Worm (Caenorhabditis elegans) whole organism, L4 larva: ENCODE results near the gene Y54G11A.2.

Experiments used
- D1046.2 ChIP-seq: fragments of 200-800 bp; sonication (Bioruptor generic); IDR thresholded peaks from 2 replicates; pipeline ENCODE4 v1.3.6; 2022; ENCODE audit warnings: missing genetic modification characterization, missing compliant biosample characterization
- F10B5.3 ChIP-seq: sonication (generic microtip); optimal IDR thresholded peaks from 2 replicates; lab custom pipeline; 2016; ENCODE audit warnings: mild to moderate bottlenecking, missing genetic modification characterization, missing compliant biosample characterization
- F49E8.2 ChIP-seq: sonication (generic microtip); optimal IDR thresholded peaks from 2 replicates; lab custom pipeline; 2016; ENCODE audit warnings: missing compliant biosample characterization, mild to moderate bottlenecking, missing genetic modification characterization, borderline replicate concordance
- R02D3.7 ChIP-seq: fragments of 150-350 bp; sonication (generic microtip); optimal IDR thresholded peaks from 3 replicates; lab custom pipeline; 2014; ENCODE audit warnings: missing biosample characterization, missing genetic modification characterization
- T20F7.1 ChIP-seq: fragments of 200-800 bp; sonication (Bioruptor generic); optimal IDR thresholded peaks from 2 replicates; lab custom pipeline; 2018; ENCODE audit warnings: mild to moderate bottlenecking, missing genetic modification characterization, missing compliant biosample characterization
- T26A8.4 ChIP-seq: fragments of 200-800 bp; sonication (Bioruptor generic); IDR thresholded peaks from 2 replicates; pipeline ENCODE4 v1.3.6; 2022; ENCODE audit warnings: missing genetic modification characterization, missing compliant biosample characterization
- Y105C5A.15 ChIP-seq: fragments of 200-800 bp; sonication (Bioruptor generic); IDR thresholded peaks from 2 replicates; pipeline ENCODE4 v1.3.6; 2022; ENCODE audit warnings: missing genetic modification characterization, missing compliant biosample characterization
- Y5F2A.4 ChIP-seq: fragments of 200-800 bp; sonication (Bioruptor generic); optimal IDR thresholded peaks from 2 replicates; lab custom pipeline; 2018; ENCODE audit warnings: mild to moderate bottlenecking, missing genetic modification characterization, missing compliant biosample characterization
- Y75B8A.6 ChIP-seq: fragments of 200-800 bp; sonication (Bioruptor generic); IDR thresholded peaks from 2 replicates; pipeline ENCODE4 v1.3.6; 2022; ENCODE audit warnings: missing genetic modification reagents, missing genetic modification characterization, missing compliant biosample characterization
- aha-1 ChIP-seq: fragments of 150-350 bp; peaks from one replicate; lab custom pipeline; 2014; ENCODE audit warnings: missing biosample characterization, missing genetic modification characterization
- aly-2 ChIP-seq: sonication (generic microtip); optimal IDR thresholded peaks from 2 replicates; lab custom pipeline; 2018; ENCODE audit warnings: missing biosample characterization, missing genetic modification characterization
- ama-1 ChIP-seq: fragments of 150-350 bp; optimal IDR thresholded peaks from 2 replicates; lab custom pipeline; 2014; ENCODE audit warnings: inconsistent platforms, mixed read lengths
- arid-1 ChIP-seq: fragments of 200-800 bp; sonication (Bioruptor generic); conservative IDR thresholded peaks from 2 replicates; pipeline ENCODE4 v1.3.6; 2022; ENCODE audit warnings: missing genetic modification reagents, missing genetic modification characterization, missing compliant biosample characterization
- ceh-28 ChIP-seq: fragments of 150-350 bp; optimal IDR thresholded peaks from 2 replicates; lab custom pipeline; 2014; ENCODE audit warnings: missing biosample characterization, missing genetic modification reagents, missing genetic modification characterization
- ceh-44 ChIP-seq: fragments of 200-800 bp; sonication (Bioruptor generic); IDR thresholded peaks from 2 replicates; pipeline ENCODE4 v1.3.6; 2022; ENCODE audit warnings: missing genetic modification reagents, missing genetic modification characterization, missing compliant biosample characterization
- ceh-82 ChIP-seq: sonication (generic microtip); optimal IDR thresholded peaks from 2 replicates; lab custom pipeline; 2017; ENCODE audit warnings: missing biosample characterization, missing genetic modification characterization
- cey-2 ChIP-seq: sonication (generic microtip); optimal IDR thresholded peaks from 3 replicates; lab custom pipeline; 2017; ENCODE audit warnings: missing genetic modification characterization, mild to moderate bottlenecking, missing compliant biosample characterization, antibody characterized with exemption, borderline replicate concordance; ENCODE audit not compliant: insufficient read depth
- daf-12 ChIP-seq: fragments of 150-350 bp; optimal IDR thresholded peaks from 2 replicates; lab custom pipeline; 2014; ENCODE audit warnings: missing biosample characterization, missing genetic modification reagents, missing genetic modification characterization
- daf-16 ChIP-seq, 3 experiments: sonication (generic microtip); optimal IDR thresholded peaks; 2 replicates each; lab custom pipeline; 2016 to 2017; ENCODE audit warnings: missing genetic modification characterization in 3 of 3, missing genetic modification reagents in 3 of 3, mild to moderate bottlenecking in 2 of 3, missing compliant biosample characterization in 2 of 3, missing biosample characterization in 1 of 3, moderate library complexity in 1 of 3
- daf-8 ChIP-seq: fragments of 200-800 bp; sonication (Bioruptor generic); IDR thresholded peaks from 2 replicates; pipeline ENCODE4 v1.3.6; 2022; ENCODE audit warnings: missing genetic modification characterization, missing compliant biosample characterization
- dmd-9 ChIP-seq: fragments of 200-800 bp; sonication (Bioruptor generic); IDR thresholded peaks from 2 replicates; pipeline ENCODE4 v1.3.6; 2022; ENCODE audit warnings: missing genetic modification reagents, missing genetic modification characterization, missing compliant biosample characterization
- dpl-1 ChIP-seq: fragments of 150-350 bp; optimal IDR thresholded peaks from 2 replicates; lab custom pipeline; 2014; ENCODE audit warnings: missing biosample characterization, missing genetic modification reagents, missing genetic modification characterization
- egl-27 ChIP-seq: sonication (generic microtip); optimal IDR thresholded peaks from 3 replicates; lab custom pipeline; 2017; ENCODE audit warnings: missing biosample characterization, missing genetic modification reagents, missing genetic modification characterization
- fos-1 ChIP-seq: fragments of 150-350 bp; optimal IDR thresholded peaks from 2 replicates; lab custom pipeline; 2014; ENCODE audit warnings: missing biosample characterization, missing genetic modification characterization
- hif-1 ChIP-seq, 2 experiments: sonication (generic microtip); optimal IDR thresholded peaks; 2 replicates each; lab custom pipeline; 2016 to 2017; ENCODE audit warnings: missing compliant biosample characterization in 2 of 2, missing genetic modification characterization in 2 of 2, missing genetic modification reagents in 2 of 2, missing genotype in 2 of 2, mild to moderate bottlenecking in 1 of 2
- hlh-11 ChIP-seq: fragments of 200-800 bp; sonication (Bioruptor generic); optimal IDR thresholded peaks from 2 replicates; lab custom pipeline; 2018; ENCODE audit warnings: mild to moderate bottlenecking, missing genetic modification characterization, missing compliant biosample characterization
- hlh-30 ChIP-seq: sonication (generic microtip); optimal IDR thresholded peaks from 2 replicates; lab custom pipeline; 2017; ENCODE audit warnings: antibody characterized with exemption, mild to moderate bottlenecking, missing genetic modification characterization, missing compliant biosample characterization; ENCODE audit not compliant: insufficient read depth
- lin-15B ChIP-seq: fragments of 150-350 bp; sonication (generic microtip); optimal IDR thresholded peaks from 3 replicates; lab custom pipeline; 2014; ENCODE audit warnings: missing biosample characterization, missing genetic modification characterization
- lin-38 ChIP-seq: fragments of 200-800 bp; sonication (Bioruptor generic); IDR thresholded peaks from 2 replicates; pipeline ENCODE4 v1.3.6; 2022; ENCODE audit warnings: missing genetic modification reagents, missing genetic modification characterization, missing compliant biosample characterization
- lin-39 ChIP-seq: fragments of 150-350 bp; optimal IDR thresholded peaks from 2 replicates; lab custom pipeline; 2014; ENCODE audit warnings: missing biosample characterization, missing genetic modification reagents, missing genetic modification characterization
- lsy-2 ChIP-seq, 2 experiments: fragments of 150-350 bp in 1 of 2; sonication (generic microtip) in 1 of 2; optimal IDR thresholded peaks; 2 replicates each; lab custom pipeline; 2014 to 2017; ENCODE audit warnings: missing biosample characterization in 2 of 2, missing genetic modification characterization in 2 of 2
- madf-5 ChIP-seq, 2 experiments: fragments of 200-800 bp; sonication (Bioruptor generic); IDR thresholded peaks; 2 replicates each; pipeline ENCODE4 v1.3.6; 2022; ENCODE audit warnings: missing compliant biosample characterization in 2 of 2, missing genetic modification characterization in 2 of 2
- mep-1 ChIP-seq: fragments of 150-350 bp; sonication (generic microtip); optimal IDR thresholded peaks from 3 replicates; lab custom pipeline; 2014; ENCODE audit warnings: missing biosample characterization, missing genetic modification characterization
- mes-2 ChIP-seq: sonication (generic microtip); optimal IDR thresholded peaks from 2 replicates; lab custom pipeline; 2016; ENCODE audit warnings: missing genotype, mild to moderate bottlenecking, missing genetic modification characterization, missing compliant biosample characterization; ENCODE audit not compliant: poor library complexity, severe bottlenecking
- mxl-2 ChIP-seq: fragments of 200-800 bp; sonication (Bioruptor generic); conservative IDR thresholded peaks from 2 replicates; pipeline ENCODE4 v1.3.6; 2022; ENCODE audit warnings: missing genetic modification reagents, missing genetic modification characterization, missing compliant biosample characterization
- mxl-3 ChIP-seq: fragments of 200-800 bp; sonication (Bioruptor generic); optimal IDR thresholded peaks from 2 replicates; lab custom pipeline; 2018; ENCODE audit warnings: mild to moderate bottlenecking, missing genetic modification characterization, missing compliant biosample characterization
- nhr-102 ChIP-seq: sonication (generic microtip); optimal IDR thresholded peaks from 2 replicates; lab custom pipeline; 2016; ENCODE audit warnings: mild to moderate bottlenecking, missing genetic modification characterization, moderate library complexity, missing compliant biosample characterization
- nhr-111 ChIP-seq: fragments of 200-800 bp; sonication (Bioruptor generic); optimal IDR thresholded peaks from 2 replicates; lab custom pipeline; 2018; ENCODE audit warnings: mild to moderate bottlenecking, missing genetic modification characterization, missing compliant biosample characterization
- nhr-25 ChIP-seq: sonication (generic microtip); optimal IDR thresholded peaks from 2 replicates; lab custom pipeline; 2017; ENCODE audit warnings: missing genetic modification characterization, mild to moderate bottlenecking, missing compliant biosample characterization, antibody characterized with exemption, moderate library complexity, borderline replicate concordance; ENCODE audit not compliant: insufficient read depth
- nhr-28 ChIP-seq: fragments of 150-350 bp; optimal IDR thresholded peaks from 2 replicates; lab custom pipeline; 2014; ENCODE audit warnings: missing biosample characterization, missing genetic modification characterization
- nhr-41 ChIP-seq: fragments of 200-800 bp; sonication (Bioruptor generic); IDR thresholded peaks from 2 replicates; pipeline ENCODE4 v1.3.6; 2022; ENCODE audit warnings: missing genetic modification reagents, missing genetic modification characterization, missing compliant biosample characterization
- pha-4 ChIP-seq, 2 experiments: fragments of 150-350 bp in 1 of 2; fragments of 200-800 bp in 1 of 2; sonication (Bioruptor generic) in 1 of 2; IDR thresholded peaks in 1 of 2; optimal IDR thresholded peaks in 1 of 2; 2 replicates each; pipeline versions ENCODE4 v1.3.6 to Lab custom; 2014 to 2022; ENCODE audit warnings: missing genetic modification characterization in 2 of 2, missing genetic modification reagents in 2 of 2, missing biosample characterization in 1 of 2, missing compliant biosample characterization in 1 of 2
- rbr-2 ChIP-seq: sonication (generic microtip); optimal IDR thresholded peaks from 2 replicates; lab custom pipeline; 2016; ENCODE audit warnings: missing genotype, missing genetic modification characterization, missing compliant biosample characterization
- saeg-2 ChIP-seq: fragments of 200-800 bp; sonication (Bioruptor generic); IDR thresholded peaks from 2 replicates; pipeline ENCODE4 v1.3.6; 2022; ENCODE audit warnings: missing genetic modification reagents, missing genetic modification characterization, missing compliant biosample characterization
- skn-1 ChIP-seq: fragments of 150-350 bp; optimal IDR thresholded peaks from 2 replicates; lab custom pipeline; 2014; ENCODE audit warnings: missing biosample characterization, missing genetic modification characterization
- snpc-1.2 ChIP-seq: fragments of 200-800 bp; sonication (Bioruptor generic); IDR thresholded peaks from 2 replicates; pipeline ENCODE4 v1.3.6; 2022; ENCODE audit warnings: missing genetic modification reagents, missing genetic modification characterization, missing compliant biosample characterization
- snpc-4 ChIP-seq: fragments of 150-350 bp; optimal IDR thresholded peaks from 2 replicates; lab custom pipeline; 2014; ENCODE audit warnings: missing biosample characterization, missing genetic modification characterization
- tra-1 ChIP-seq: fragments of 200-800 bp; sonication (Bioruptor generic); IDR thresholded peaks from 2 replicates; pipeline ENCODE4 v1.3.6; 2022; ENCODE audit warnings: missing genetic modification reagents, missing genetic modification characterization, missing compliant biosample characterization
- zag-1 ChIP-seq: fragments of 150-350 bp; optimal IDR thresholded peaks from 2 replicates; lab custom pipeline; 2014; ENCODE audit warnings: missing biosample characterization, missing genetic modification characterization
- zfp-3 ChIP-seq: fragments of 200-800 bp; sonication (Bioruptor generic); conservative IDR thresholded peaks from 2 replicates; pipeline ENCODE4 v1.3.6; 2022; ENCODE audit warnings: missing genetic modification reagents, missing genetic modification characterization, missing compliant biosample characterization

Gene Y54G11A.2

DNA sequence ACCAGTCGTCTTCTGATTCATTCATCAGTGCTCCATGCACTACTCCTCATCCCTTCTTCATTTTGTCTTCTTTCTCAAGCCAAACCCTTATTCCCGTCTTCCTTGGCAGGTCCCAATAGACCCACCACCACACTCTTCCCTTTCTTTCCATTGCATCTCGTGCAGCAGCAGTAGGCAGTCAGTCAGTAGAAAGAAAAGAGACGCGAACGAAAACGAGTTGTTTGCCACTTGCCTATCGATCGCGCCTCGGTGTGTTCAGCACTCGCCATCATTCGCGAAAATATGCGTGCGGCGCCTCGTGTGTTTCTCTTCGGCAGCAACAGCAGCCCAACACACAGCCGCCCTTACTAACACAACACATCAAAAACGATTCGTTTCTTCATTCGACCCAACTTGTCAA lies 2.7 kb upstream of the Y54G11A.2 start:
- TF ChIP-seq lsy-2 (tag; optimal IDR thresholded peaks at IDR 0.05; lab: Kevin White, UChicago) (peak; percentile 4 to 54), ceh-82 (tag; lab: Kevin White, UChicago) (no peak), nhr-41 (GFP tag; lab: Robert Waterston, UW) (no peak), mxl-3 (peak; percentile 89), zag-1 (no peak), dpl-1 (peak; percentile 51), F49E8.2 (tag; lab: Kevin White, UChicago) (no peak), fos-1 (tag; lab: Kevin White, UChicago) (no peak), nhr-25 (tag; lab: Kevin White, UChicago) (peak; percentile 15), lin-38 (no peak), T26A8.4 (GFP tag; lab: Robert Waterston, UW) (no peak), arid-1 (GFP tag; lab: Robert Waterston, UW) (no peak), Y5F2A.4 (GFP tag; lab: Kevin White, UChicago) (no peak), nhr-28 (peak; percentile 54), aha-1 (tag; lab: Kevin White, UChicago) (peak; percentile 99), nhr-102 (tag; lab: Kevin White, UChicago) (no peak), hif-1 (tag; optimal IDR thresholded peaks at IDR 0.05; lab: Kevin White, UChicago) (peak in 1 of 2 experiments; percentile 38), nhr-111 (GFP tag; lab: Kevin White, UChicago) (no peak), ceh-28 (tag; lab: Kevin White, UChicago) (peak; percentile 50), mep-1 (tag; lab: Kevin White, UChicago) (peak; percentile 74), tra-1 (GFP tag; lab: Robert Waterston, UW) (no peak), madf-5 (GFP tag; IDR thresholded peaks at IDR 0.05; lab: Robert Waterston, UW) (no peak), pha-4 (GFP tag; IDR thresholded peaks at IDR 0.05; lab: Robert Waterston, UW) (peak; percentile 28; the same call in 1 of the 2 replicates), pha-4 (tag; optimal IDR thresholded peaks at IDR 0.05; lab: Kevin White, UChicago) (no peak), rbr-2 (tag; lab: Kevin White, UChicago) (peak; percentile 64), hlh-30 (tag; lab: Kevin White, UChicago) (peak; percentile 85), ama-1 (lab: Kevin White, UChicago) (no peak), Y105C5A.15 (GFP tag; lab: Robert Waterston, UW) (no peak), egl-27 (tag; lab: Kevin White, UChicago) (no peak), Y75B8A.6 (GFP tag; lab: Robert Waterston, UW) (no peak), lin-39 (tag; lab: Kevin White, UChicago) (no peak), R02D3.7 (no peak), cey-2 (tag; lab: Kevin White, UChicago) (no peak), ceh-44 (GFP tag; lab: Robert Waterston, UW) (no peak), zfp-3 (GFP tag; lab: Robert Waterston, UW) (no peak), aly-2 (no peak), skn-1 (tag; lab: Kevin White, UChicago) (no peak), snpc-1.2 (GFP tag; lab: Robert Waterston, UW) (no peak), snpc-4 (tag; lab: Kevin White, UChicago) (no peak), mes-2 (tag; lab: Kevin White, UChicago) (peak; percentile 73), hlh-11 (tag; lab: Kevin White, UChicago) (peak; percentile 72), T20F7.1 (GFP tag; lab: Kevin White, UChicago) (no peak), lin-15B (no peak), daf-8 (GFP tag; lab: Robert Waterston, UW) (no peak), daf-16 (GFP tag; optimal IDR thresholded peaks at IDR 0.05; lab: Kevin White, UChicago) (no peak), daf-16 (tag; optimal IDR thresholded peaks at IDR 0.05; lab: Kevin White, UChicago) (peak; percentile 57), dmd-9 (no peak), saeg-2 (no peak), D1046.2 (GFP tag; lab: Robert Waterston, UW) (no peak), F10B5.3 (tag; lab: Kevin White, UChicago) (no peak), daf-12 (tag; lab: Kevin White, UChicago) (no peak), mxl-2 (no peak)
